Fruit fly (Drosophila melanogaster): ENCODE data around the gene Ddrgk1.

DNA sequence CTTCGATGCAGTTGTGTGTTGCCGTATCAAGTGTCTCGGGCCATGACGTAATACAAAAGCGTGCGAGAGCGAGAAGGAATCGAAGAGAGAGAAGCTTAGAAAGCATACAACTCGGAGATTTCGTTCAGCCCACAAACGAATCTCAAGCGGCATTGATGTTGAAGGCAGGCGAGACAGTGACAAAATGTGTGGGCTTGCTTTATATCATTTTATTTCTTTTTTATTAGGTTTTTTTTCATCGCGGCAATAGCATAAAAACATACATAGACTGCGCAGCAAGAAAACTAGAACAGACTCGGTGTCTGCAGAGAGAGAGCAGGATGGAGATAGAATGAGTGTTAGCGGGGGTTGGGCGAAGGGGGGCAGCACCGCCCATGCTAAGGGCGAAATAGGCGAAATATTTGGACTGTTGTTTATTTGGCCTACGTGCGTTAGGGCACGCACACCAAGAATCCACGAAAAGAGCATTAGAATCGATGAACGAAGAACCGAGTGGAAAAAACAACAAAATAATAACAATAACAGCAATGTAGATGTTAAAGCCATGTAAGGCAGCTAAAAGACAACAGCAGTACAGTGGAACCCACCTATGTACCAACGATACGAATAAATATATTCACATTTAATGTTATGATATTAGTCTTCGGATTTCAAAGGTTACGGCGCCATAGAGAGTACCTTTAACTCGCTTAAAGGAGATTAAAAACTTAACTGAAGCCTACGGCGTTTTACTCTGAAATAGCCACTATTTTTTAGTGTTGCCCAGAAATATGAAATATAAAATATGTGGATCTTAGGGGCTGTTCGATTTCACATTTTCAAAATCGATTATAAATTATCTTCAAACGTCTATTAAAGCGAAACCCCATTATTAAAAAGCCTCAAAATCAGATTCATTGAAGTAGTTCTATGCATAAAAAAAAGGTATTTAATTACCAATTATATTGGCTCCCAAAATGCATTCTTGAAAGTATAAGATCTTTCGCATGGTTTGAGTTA, 27.2 kb upstream of the Ddrgk1 start:
- TF ChIP-seq eve (GFP tag; optimal IDR thresholded peaks at IDR 0.05) (peak in 1 of 2 experiments; percentile 62), Awh (GFP tag; IDR thresholded peaks at IDR 0.05) (no peak), Jarid2 (GFP tag; optimal IDR thresholded peaks at IDR 0.05) (no peak), Ravus (GFP tag; IDR thresholded peaks at IDR 0.05) (no peak; the same call in 1 of the 2 replicates), scrt (GFP tag; optimal IDR thresholded peaks at IDR 0.05) (no peak), HmgZ (tag; optimal IDR thresholded peaks at IDR 0.05) (no peak), CG15479 (GFP tag; optimal IDR thresholded peaks at IDR 0.05) (no peak), chinmo (GFP tag; IDR thresholded peaks at IDR 0.05; ENCODE audit: partially characterized antibody) (peak; percentile 91; the same call in 3 of the 4 replicates), CTCF (GFP tag; optimal IDR thresholded peaks at IDR 0.05) (no peak), Side (GFP tag; optimal IDR thresholded peaks at IDR 0.05) (peak; percentile 0), lab (GFP tag; optimal IDR thresholded peaks at IDR 0.05) (no peak), cato (GFP tag; optimal IDR thresholded peaks at IDR 0.05; ENCODE audit: borderline replicate concordance) (no peak)
